Worm (Caenorhabditis elegans) whole organism, L1 larva: ENCODE results near the gene ani-2.

Experiments used
- C04F5.9 ChIP-seq: sonication (generic microtip); optimal IDR thresholded peaks from 2 replicates; lab custom pipeline; 2016; ENCODE audit warnings: missing genetic modification characterization, missing compliant biosample characterization
- C16A3.4 ChIP-seq: fragments of 150-350 bp; optimal IDR thresholded peaks from 2 replicates; lab custom pipeline; 2014; ENCODE audit warnings: missing biosample characterization, missing genetic modification characterization
- C34B4.2 ChIP-seq: sonication (generic microtip); optimal IDR thresholded peaks from 2 replicates; lab custom pipeline; 2017; ENCODE audit warnings: mild to moderate bottlenecking, missing genetic modification characterization, missing compliant biosample characterization
- aha-1 ChIP-seq: fragments of 150-350 bp; optimal IDR thresholded peaks from 2 replicates; lab custom pipeline; 2014; ENCODE audit warnings: missing biosample characterization, missing genetic modification characterization
- aly-2 ChIP-seq: fragments of 150-350 bp; optimal IDR thresholded peaks from 2 replicates; lab custom pipeline; 2014; ENCODE audit warnings: missing biosample characterization, missing genetic modification characterization
- ama-1 ChIP-seq: fragments of 150-350 bp; optimal IDR thresholded peaks from 2 replicates; lab custom pipeline; 2014
- blmp-1 ChIP-seq: fragments of 150-350 bp; optimal IDR thresholded peaks from 2 replicates; lab custom pipeline; 2014; ENCODE audit warnings: missing biosample characterization, missing genetic modification characterization
- ceh-8 ChIP-seq: fragments of 200-800 bp; sonication (Bioruptor generic); optimal IDR thresholded peaks from 2 replicates; lab custom pipeline; 2018; ENCODE audit warnings: mild to moderate bottlenecking, missing genetic modification characterization, moderate library complexity, missing compliant biosample characterization
- ceh-82 ChIP-seq, 3 experiments: fragments of 150-350 bp in 1 of 3; sonication (generic microtip) in 2 of 3; optimal IDR thresholded peaks; 2 replicates each; lab custom pipeline; 2014 to 2017; ENCODE audit warnings: missing biosample characterization in 3 of 3, missing genetic modification characterization in 3 of 3
- ceh-88 ChIP-seq: fragments of 200-800 bp; sonication (Bioruptor generic); IDR thresholded peaks from 2 replicates; pipeline ENCODE4 v1.3.6; 2022; ENCODE audit warnings: missing genetic modification characterization, missing compliant biosample characterization
- dpl-1 ChIP-seq, 3 experiments: fragments of 150-350 bp in 2 of 3; sonication (generic microtip) in 1 of 3; optimal IDR thresholded peaks; 2 replicates each; lab custom pipeline; 2014 to 2017; ENCODE audit warnings: missing biosample characterization in 3 of 3, missing genetic modification characterization in 3 of 3, missing genetic modification reagents in 3 of 3
- dsc-1 ChIP-seq: sonication (generic microtip); optimal IDR thresholded peaks from 2 replicates; lab custom pipeline; 2016; ENCODE audit warnings: mild to moderate bottlenecking, missing genetic modification characterization, missing compliant biosample characterization
- efl-1 ChIP-seq, 4 experiments: fragments of 150-350 bp; optimal IDR thresholded peaks in 3 of 4; peaks in 1 of 4; 1 replicate in 1 of 4; 2 replicates in 3 of 4; lab custom pipeline; 2014; ENCODE audit warnings: missing biosample characterization in 2 of 4, missing genetic modification characterization in 2 of 4, missing genetic modification reagents in 2 of 4
- egl-13 ChIP-seq: sonication (generic microtip); optimal IDR thresholded peaks from 2 replicates; lab custom pipeline; 2016; ENCODE audit warnings: missing genotype, missing genetic modification reagents, missing genetic modification characterization, missing compliant biosample characterization
- egl-27 ChIP-seq, 2 experiments: fragments of 150-350 bp in 1 of 2; sonication (generic microtip); optimal IDR thresholded peaks; 3 replicates each; lab custom pipeline; 2017 to 2018; ENCODE audit warnings: missing biosample characterization in 2 of 2, missing genetic modification characterization in 2 of 2, missing genetic modification reagents in 2 of 2
- elt-2 ChIP-seq: sonication (generic microtip); optimal IDR thresholded peaks from 2 replicates; lab custom pipeline; 2016; ENCODE audit warnings: missing genetic modification characterization, mild to moderate bottlenecking, inconsistent platforms, missing compliant biosample characterization, missing genetic modification reagents
- elt-3 ChIP-seq, 6 experiments: fragments of 150-350 bp in 1 of 6; sonication (generic microtip); optimal IDR thresholded peaks; 2 replicates each; lab custom pipeline; 2017 to 2018; ENCODE audit warnings: missing biosample characterization in 6 of 6, missing genetic modification characterization in 6 of 6, inconsistent platforms in 1 of 6
- fkh-10 ChIP-seq: sonication (generic microtip); optimal IDR thresholded peaks from 2 replicates; lab custom pipeline; 2017; ENCODE audit warnings: missing biosample characterization, missing genetic modification reagents, missing genetic modification characterization
- fkh-4 ChIP-seq: sonication (generic microtip); optimal IDR thresholded peaks from 2 replicates; lab custom pipeline; 2016; ENCODE audit warnings: missing compliant biosample characterization, missing genetic modification characterization, borderline replicate concordance
- fkh-8 ChIP-seq: sonication (generic microtip); optimal IDR thresholded peaks from 2 replicates; lab custom pipeline; 2016; ENCODE audit warnings: mild to moderate bottlenecking, missing genetic modification characterization, missing compliant biosample characterization
- fos-1 ChIP-seq: fragments of 150-350 bp; optimal IDR thresholded peaks from 2 replicates; lab custom pipeline; 2014; ENCODE audit warnings: missing biosample characterization, missing genetic modification characterization
- grh-1 ChIP-seq: fragments of 200-800 bp; sonication (Bioruptor generic); IDR thresholded peaks from 2 replicates; pipeline ENCODE4 v1.3.6; 2022; ENCODE audit warnings: missing genetic modification reagents, missing genetic modification characterization, missing compliant biosample characterization
- irx-1 ChIP-seq: sonication (generic microtip); optimal IDR thresholded peaks from 2 replicates; lab custom pipeline; 2016; ENCODE audit warnings: missing genetic modification characterization, missing compliant biosample characterization
- isw-1 ChIP-seq: fragments of 200-800 bp; sonication (Bioruptor generic); IDR thresholded peaks from 2 replicates; pipeline ENCODE4 v1.3.6; 2022; ENCODE audit warnings: missing genetic modification characterization, missing compliant biosample characterization
- jun-1 ChIP-seq: fragments of 150-350 bp; optimal IDR thresholded peaks from 2 replicates; lab custom pipeline; 2014; ENCODE audit warnings: missing biosample characterization, missing genetic modification reagents, missing genetic modification characterization
- lin-13 ChIP-seq: fragments of 150-350 bp; optimal IDR thresholded peaks from 2 replicates; lab custom pipeline; 2014; ENCODE audit warnings: missing biosample characterization, missing genetic modification reagents, missing genetic modification characterization
- lin-14 ChIP-seq: fragments of 200-800 bp; sonication (Bioruptor generic); optimal IDR thresholded peaks from 2 replicates; lab custom pipeline; 2018; ENCODE audit warnings: mild to moderate bottlenecking, missing genetic modification characterization, moderate library complexity, missing compliant biosample characterization
- lin-35 ChIP-seq, 2 experiments: fragments of 150-350 bp; optimal IDR thresholded peaks; 2 replicates each; lab custom pipeline; 2014; ENCODE audit warnings: missing biosample characterization in 2 of 2, missing genetic modification characterization in 2 of 2, missing genetic modification reagents in 2 of 2
- lin-39 ChIP-seq: fragments of 150-350 bp; optimal IDR thresholded peaks from 2 replicates; lab custom pipeline; 2014; ENCODE audit warnings: missing biosample characterization, missing genetic modification reagents, missing genetic modification characterization
- lir-3 ChIP-seq: sonication (generic microtip); optimal IDR thresholded peaks from 2 replicates; lab custom pipeline; 2016; ENCODE audit warnings: mild to moderate bottlenecking, missing genetic modification characterization, moderate library complexity, missing compliant biosample characterization; ENCODE audit not compliant: poor library complexity
- mep-1 ChIP-seq: fragments of 150-350 bp; optimal IDR thresholded peaks from 2 replicates; lab custom pipeline; 2014; ENCODE audit warnings: missing biosample characterization, missing genetic modification characterization
- nhr-11 ChIP-seq: fragments of 150-350 bp; optimal IDR thresholded peaks from 2 replicates; lab custom pipeline; 2014; ENCODE audit warnings: missing biosample characterization, missing genetic modification characterization
- nhr-20 ChIP-seq: sonication (generic microtip); optimal IDR thresholded peaks from 2 replicates; lab custom pipeline; 2016; ENCODE audit warnings: mild to moderate bottlenecking, missing genetic modification characterization, missing compliant biosample characterization
- nhr-77 ChIP-seq: fragments of 150-350 bp; optimal IDR thresholded peaks from 2 replicates; lab custom pipeline; 2014; ENCODE audit warnings: missing biosample characterization, missing genetic modification characterization
- nhr-84 ChIP-seq: sonication (generic microtip); optimal IDR thresholded peaks from 2 replicates; lab custom pipeline; 2017; ENCODE audit warnings: missing biosample characterization, missing genetic modification characterization
- nhr-85 ChIP-seq: sonication (generic microtip); peaks from one replicate; lab custom pipeline; 2016; ENCODE audit warnings: missing genetic modification characterization, inconsistent platforms, missing compliant biosample characterization
- nhr-90 ChIP-seq: sonication (generic microtip); optimal IDR thresholded peaks from 2 replicates; lab custom pipeline; 2016; ENCODE audit warnings: mild to moderate bottlenecking, missing genetic modification characterization, missing compliant biosample characterization; ENCODE audit not compliant: poor library complexity
- pag-3 ChIP-seq: sonication (generic microtip); optimal IDR thresholded peaks from 2 replicates; lab custom pipeline; 2017; ENCODE audit warnings: missing genetic modification characterization, mild to moderate bottlenecking, missing compliant biosample characterization, antibody characterized with exemption, borderline replicate concordance; ENCODE audit not compliant: insufficient read depth
- pax-3 ChIP-seq: fragments of 200-800 bp; sonication (Bioruptor generic); optimal IDR thresholded peaks from 2 replicates; lab custom pipeline; 2018; ENCODE audit warnings: mild to moderate bottlenecking, missing genetic modification characterization, moderate library complexity, missing compliant biosample characterization
- pqm-1 ChIP-seq: sonication (generic microtip); optimal IDR thresholded peaks from 3 replicates; lab custom pipeline; 2017; ENCODE audit warnings: missing biosample characterization, missing genetic modification characterization
- rnt-1 ChIP-seq: sonication (generic microtip); optimal IDR thresholded peaks from 2 replicates; lab custom pipeline; 2016; ENCODE audit warnings: mild to moderate bottlenecking, missing genetic modification characterization, moderate library complexity, missing compliant biosample characterization
- skn-1 ChIP-seq: fragments of 150-350 bp; optimal IDR thresholded peaks from 2 replicates; lab custom pipeline; 2014; ENCODE audit warnings: missing biosample characterization, missing genetic modification characterization
- snpc-4 ChIP-seq: fragments of 150-350 bp; optimal IDR thresholded peaks from 2 replicates; lab custom pipeline; 2014; ENCODE audit warnings: missing biosample characterization, missing genetic modification characterization
- sup-37 ChIP-seq: fragments of 200-800 bp; sonication (Bioruptor generic); optimal IDR thresholded peaks from 2 replicates; lab custom pipeline; 2018; ENCODE audit warnings: mild to moderate bottlenecking, missing genetic modification characterization, missing compliant biosample characterization
- tbx-2 ChIP-seq: sonication (generic microtip); optimal IDR thresholded peaks from 2 replicates; lab custom pipeline; 2016; ENCODE audit warnings: missing genetic modification characterization, missing compliant biosample characterization
- tlp-1 ChIP-seq: fragments of 150-350 bp; optimal IDR thresholded peaks from 2 replicates; lab custom pipeline; 2014; ENCODE audit warnings: missing biosample characterization, missing genetic modification characterization
- unc-30 ChIP-seq: sonication (generic microtip); optimal IDR thresholded peaks from 2 replicates; lab custom pipeline; 2017; ENCODE audit warnings: missing biosample characterization, missing genetic modification characterization
- unc-86 ChIP-seq: sonication (generic microtip); optimal IDR thresholded peaks from 2 replicates; lab custom pipeline; 2016; ENCODE audit warnings: missing genetic modification characterization, missing compliant biosample characterization
- zip-4 ChIP-seq: fragments of 200-800 bp; sonication (Bioruptor generic); optimal IDR thresholded peaks from 2 replicates; lab custom pipeline; 2018; ENCODE audit warnings: mild to moderate bottlenecking, missing genetic modification characterization, moderate library complexity, missing compliant biosample characterization
- ztf-11 ChIP-seq, 2 experiments: sonication (generic microtip); optimal IDR thresholded peaks; 2 replicates each; lab custom pipeline; 2016 to 2017; ENCODE audit warnings: missing genetic modification characterization in 2 of 2, missing biosample characterization in 1 of 2, missing compliant biosample characterization in 1 of 2

The ani-2 gene

DNA sequence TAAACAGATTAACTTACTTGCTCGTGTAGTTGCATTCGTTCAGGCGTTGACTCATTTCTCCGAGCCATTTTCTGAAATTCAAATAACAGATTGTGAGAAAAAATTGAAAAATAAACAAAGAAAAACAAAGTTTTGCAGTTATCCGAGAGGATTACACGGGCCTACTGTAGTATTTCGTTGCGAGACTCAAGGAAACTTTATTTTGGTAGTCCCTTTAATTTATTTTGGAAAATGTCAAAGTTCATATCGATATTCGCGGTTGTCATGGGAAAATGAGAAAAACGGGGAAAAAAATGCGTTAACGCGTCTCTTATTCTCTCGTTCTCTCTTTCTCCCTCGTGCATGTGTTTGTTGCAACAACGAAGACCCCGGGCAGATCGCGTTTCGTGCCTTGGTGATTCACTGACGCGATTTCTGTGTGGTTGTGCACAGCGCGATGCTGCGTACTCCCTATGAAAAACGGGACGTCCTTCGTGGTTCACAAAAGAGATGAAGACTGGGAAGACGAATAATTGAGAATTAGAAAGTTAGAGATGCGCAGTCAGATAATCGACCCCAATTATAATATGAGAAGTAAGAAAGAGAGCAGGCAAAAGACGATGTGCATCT lies 33.8 kb downstream of the ani-2 start, which contains the start of gene set-4 (continued):
- TF ChIP-seq efl-1 (optimal IDR thresholded peaks at IDR 0.05; lab: Kevin White, UChicago): peak; percentile 91 to 92
- peak; percentile 84 to 98 for TF ChIP-seq efl-1 (GFP tag; optimal IDR thresholded peaks at IDR 0.05 in 1 of 2; lab: Kevin White, UChicago)
- TF ChIP-seq ztf-11 (tag; optimal IDR thresholded peaks at IDR 0.05; lab: Kevin White, UChicago): peak in 1 of 2 experiments; percentile 84
- TF ChIP-seq fkh-10 (GFP tag; lab: Kevin White, UChicago): peak; percentile 91
- TF ChIP-seq zip-4: peak; percentile 70
- TF ChIP-seq sup-37 (GFP tag; lab: Kevin White, UChicago): peak; percentile 71
- peak; percentile 70 for TF ChIP-seq ceh-88 (GFP tag; lab: Robert Waterston, UW)
- peak; percentile 96 for TF ChIP-seq rnt-1 (tag; lab: Kevin White, UChicago)
- peak; percentile 92 for TF ChIP-seq irx-1
- peak; percentile 88 for TF ChIP-seq snpc-4 (tag; lab: Kevin White, UChicago)
- TF ChIP-seq unc-30: no peak
- TF ChIP-seq aly-2 (tag; lab: Kevin White, UChicago): peak; percentile 65
- peak; percentile 71 for TF ChIP-seq nhr-11 (tag; lab: Kevin White, UChicago)
- peak; percentile 84 for TF ChIP-seq grh-1 (GFP tag; lab: Robert Waterston, UW)
- TF ChIP-seq egl-27 (tag; optimal IDR thresholded peaks at IDR 0.05; lab: Kevin White, UChicago): peak; percentile 46 to 64
- TF ChIP-seq fos-1 (tag; lab: Kevin White, UChicago): peak; percentile 95
- peak; percentile 95 for TF ChIP-seq C16A3.4
- TF ChIP-seq lin-39 (tag; lab: Kevin White, UChicago): peak; percentile 74
- TF ChIP-seq ceh-8 (GFP tag; lab: Kevin White, UChicago): peak; percentile 86
- TF ChIP-seq nhr-84 (tag; lab: Kevin White, UChicago): no peak
- peak; percentile 81 for TF ChIP-seq aha-1 (tag; lab: Kevin White, UChicago)
- TF ChIP-seq lin-13 (GFP tag; lab: Kevin White, UChicago): peak; percentile 89
- TF ChIP-seq C34B4.2: peak; percentile 23
- TF ChIP-seq nhr-77 (tag; lab: Kevin White, UChicago): peak; percentile 92
- TF ChIP-seq lir-3 (tag; lab: Kevin White, UChicago): peak; percentile 71
- peak; percentile 80 for TF ChIP-seq pax-3
- TF ChIP-seq elt-3 (tag; optimal IDR thresholded peaks at IDR 0.05; lab: Kevin White, UChicago): peak in 2 of 6 experiments; percentile 69 to 70
- peak; percentile 95 for TF ChIP-seq tbx-2 (tag; lab: Kevin White, UChicago)
- peak; percentile 97 for TF ChIP-seq mep-1 (tag; lab: Kevin White, UChicago)
- TF ChIP-seq nhr-20 (tag; lab: Kevin White, UChicago): peak; percentile 97
- TF ChIP-seq blmp-1 (tag; lab: Kevin White, UChicago): peak; percentile 56
- peak; percentile 93 for TF ChIP-seq fkh-8 (tag; lab: Kevin White, UChicago)
- TF ChIP-seq dpl-1 (GFP tag; optimal IDR thresholded peaks at IDR 0.05; lab: Kevin White, UChicago): peak; percentile 86 to 90 (median 89)
- peak; percentile 90 for TF ChIP-seq jun-1
- peak; percentile 89 for TF ChIP-seq isw-1

ce11 chrII:6328672-6329071 lies 36.5 kb downstream of the ani-2 start:
- TF ChIP-seq egl-13 (tag; lab: Kevin White, UChicago) (no peak), tlp-1 (tag; lab: Kevin White, UChicago) (peak; percentile 30), ceh-8 (GFP tag; lab: Kevin White, UChicago) (no peak), pag-3 (tag; lab: Kevin White, UChicago) (no peak), unc-30 (no peak), isw-1 (no peak), ceh-82 (tag; optimal IDR thresholded peaks at IDR 0.05; lab: Kevin White, UChicago) (no peak), nhr-90 (tag; lab: Kevin White, UChicago) (peak; percentile 38), pqm-1 (peak; percentile 37), nhr-20 (tag; lab: Kevin White, UChicago) (peak; percentile 4), elt-2 (peak; percentile 95), lin-14 (GFP tag; lab: Kevin White, UChicago) (peak; percentile 33), skn-1 (tag; lab: Kevin White, UChicago) (no peak), nhr-85 (tag; lab: Kevin White, UChicago) (no peak), efl-1 (optimal IDR thresholded peaks at IDR 0.05; lab: Kevin White, UChicago) (no peak), efl-1 (GFP tag; optimal IDR thresholded peaks at IDR 0.05 in 1 of 2; lab: Kevin White, UChicago) (peak in 1 of 2 experiments; percentile 43), zip-4 (no peak), dsc-1 (tag; lab: Kevin White, UChicago) (no peak), fkh-4 (tag; lab: Kevin White, UChicago) (no peak), lin-35 (GFP tag; optimal IDR thresholded peaks at IDR 0.05; lab: Kevin White, UChicago) (peak in 1 of 2 experiments; percentile 65), unc-86 (tag; lab: Kevin White, UChicago) (no peak), C04F5.9 (tag; lab: Kevin White, UChicago) (no peak), ama-1 (lab: Kevin White, UChicago) (peak; percentile 37), lin-39 (tag; lab: Kevin White, UChicago) (no peak)
